Worm (Caenorhabditis elegans) whole organism, mixed stage, embryonic: ENCODE measurements around the gene kgb-1.

Experiments
- ceh-83 ChIP-seq: fragments of 200-800 bp; sonication (Bioruptor generic); optimal IDR thresholded peaks from 2 replicates; lab custom pipeline; 2018; ENCODE audit warnings: mild to moderate bottlenecking, missing genetic modification characterization, missing compliant biosample characterization
- elt-3 ChIP-seq: fragments of 150-350 bp; optimal IDR thresholded peaks from 2 replicates; lab custom pipeline; 2014; ENCODE audit warnings: missing biosample characterization, missing genetic modification characterization
- lin-13 ChIP-seq: fragments of 150-350 bp; optimal IDR thresholded peaks from 2 replicates; lab custom pipeline; 2014; ENCODE audit warnings: missing biosample characterization, missing genetic modification characterization
- nhr-237 ChIP-seq: fragments of 150-350 bp; optimal IDR thresholded peaks from 2 replicates; lab custom pipeline; 2014; ENCODE audit warnings: missing biosample characterization, missing genetic modification characterization
- tbx-8 ChIP-seq: fragments of 200-800 bp; sonication (Bioruptor generic); optimal IDR thresholded peaks from 2 replicates; lab custom pipeline; 2018; ENCODE audit warnings: mild to moderate bottlenecking, missing genetic modification characterization, moderate library complexity, missing compliant biosample characterization
- unc-62 ChIP-seq: fragments of 150-350 bp; optimal IDR thresholded peaks from 2 replicates; lab custom pipeline; 2014; ENCODE audit warnings: missing biosample characterization, missing genetic modification reagents, missing genetic modification characterization

ce11 chrIV:401395-401794, 8.4 kb downstream of the kgb-1 start, which contains the start of gene gpa-4:
- TF ChIP-seq lin-13 (tag; lab: Kevin White, UChicago) (no peak), tbx-8 (GFP tag; lab: Kevin White, UChicago) (no peak), ceh-83 (GFP tag; lab: Kevin White, UChicago) (no peak), nhr-237 (no peak), unc-62 (GFP tag; lab: Kevin White, UChicago) (no peak), elt-3 (tag; lab: Kevin White, UChicago) (no peak)
